Worm (Caenorhabditis elegans) whole organism, early embryonic: ENCODE data around the gene emb-5.

Source experiments
- ama-1 ChIP-seq: fragments of 150-350 bp; optimal IDR thresholded peaks from 2 replicates; lab custom pipeline; 2014
- ceh-13 ChIP-seq: fragments of 200-800 bp; sonication (Bioruptor generic); optimal IDR thresholded peaks from 2 replicates; lab custom pipeline; 2018; ENCODE audit warnings: mild to moderate bottlenecking, missing genetic modification characterization, missing compliant biosample characterization
- ceh-36 ChIP-seq: sonication (generic microtip); optimal IDR thresholded peaks from 2 replicates; lab custom pipeline; 2016; ENCODE audit warnings: missing genetic modification characterization, inconsistent platforms, missing compliant biosample characterization
- hnd-1 ChIP-seq: sonication (generic microtip); optimal IDR thresholded peaks from 2 replicates; lab custom pipeline; 2016; ENCODE audit warnings: missing genetic modification characterization, missing compliant biosample characterization
- pes-1 ChIP-seq: fragments of 200-800 bp; sonication (Bioruptor generic); IDR thresholded peaks from 2 replicates; pipeline ENCODE4 v1.3.6; 2022; ENCODE audit warnings: missing genetic modification reagents, missing genetic modification characterization, missing compliant biosample characterization
- sea-1 ChIP-seq: fragments of 200-800 bp; sonication (Bioruptor generic); conservative IDR thresholded peaks from 2 replicates; pipeline ENCODE4 v1.3.6; 2022; ENCODE audit warnings: missing genetic modification characterization, missing compliant biosample characterization
- tra-4 ChIP-seq: sonication (generic microtip); optimal IDR thresholded peaks from 2 replicates; lab custom pipeline; 2017; ENCODE audit warnings: missing genetic modification characterization, missing compliant biosample characterization

- TF ChIP-seq sea-1 (GFP tag; lab: Robert Waterston, UW) (no peak), tra-4 (tag; lab: Kevin White, UChicago) (no peak), ama-1 (lab: Kevin White, UChicago) (no peak), ceh-13 (GFP tag; lab: Kevin White, UChicago) (no peak), pes-1 (GFP tag; lab: Robert Waterston, UW) (no peak), hnd-1 (tag; lab: Kevin White, UChicago) (no peak), ceh-36 (tag; lab: Kevin White, UChicago) (no peak)
Measured at ce11 chrIII:4731295-4731988, 11.0 kb upstream of the emb-5 start, which contains the start of gene F17C8.3.
